Worm (Caenorhabditis elegans): ENCODE results near the gene T22C8.1.

The T22C8.1 gene

ce11 chrII:8637615-8638014, 25.0 kb downstream of the T22C8.1 start, which contains the start of gene vab-9:
vab-9 (minus strand) TSS chrII:8637715.
- TF ChIP-seq pha-4 (tag; optimal IDR thresholded peaks at IDR 0.05) (peak; percentile 46), nhr-25 (tag; optimal IDR thresholded peaks at IDR 0.05) (no peak), ceh-9 (tag; optimal IDR thresholded peaks at IDR 0.05) (no peak), jun-1 (tag; optimal IDR thresholded peaks at IDR 0.05) (no peak), unc-62 (GFP tag; optimal IDR thresholded peaks at IDR 0.05) (no peak)

ce11 chrII:8639553-8639952, 27.0 kb downstream of the T22C8.1 start:
- TF ChIP-seq tbx-2 (tag; optimal IDR thresholded peaks at IDR 0.05): no peak
- no peak for TF ChIP-seq snpc-4 (tag; optimal IDR thresholded peaks at IDR 0.05)
- no peak for TF ChIP-seq ztf-11 (tag; optimal IDR thresholded peaks at IDR 0.05)
- TF ChIP-seq nhr-76 (tag; optimal IDR thresholded peaks at IDR 0.05): no peak
- no peak for TF ChIP-seq elt-2 (tag; optimal IDR thresholded peaks at IDR 0.05)
- TF ChIP-seq fos-1 (tag; optimal IDR thresholded peaks at IDR 0.05): no peak
- no peak for TF ChIP-seq ama-1 (optimal IDR thresholded peaks at IDR 0.05)
- no peak for TF ChIP-seq nhr-43 (tag; optimal IDR thresholded peaks at IDR 0.05; ENCODE audit: poor library complexity, severe bottlenecking)
- TF ChIP-seq nhr-23 (tag; optimal IDR thresholded peaks at IDR 0.05): no peak
- no peak for TF ChIP-seq nhr-12 (tag; optimal IDR thresholded peaks at IDR 0.05)
- no peak for TF ChIP-seq unc-62 (GFP tag; optimal IDR thresholded peaks at IDR 0.05)
- TF ChIP-seq nhr-67 (tag; optimal IDR thresholded peaks at IDR 0.05): no peak

- TF ChIP-seq nfya-1 (tag; optimal IDR thresholded peaks at IDR 0.05; ENCODE audit: insufficient read depth) (peak; percentile 18), pha-4 (tag; optimal IDR thresholded peaks at IDR 0.05) (peak; percentile 45), pqm-1 (tag; optimal IDR thresholded peaks at IDR 0.05) (peak; percentile 22), elt-2 (tag; optimal IDR thresholded peaks at IDR 0.05) (peak; percentile 29), unc-62 (GFP tag; optimal IDR thresholded peaks at IDR 0.05) (no peak)
Observed at ce11 chrII:8640503-8640902, 27.9 kb downstream of the T22C8.1 start.

- TF ChIP-seq eor-1 (tag; optimal IDR thresholded peaks at IDR 0.05) (no peak), nhr-237 (tag; optimal IDR thresholded peaks at IDR 0.05) (no peak), ztf-4 (tag; optimal IDR thresholded peaks at IDR 0.05) (no peak), unc-39 (tag; optimal IDR thresholded peaks at IDR 0.05) (no peak), sea-2 (GFP tag; optimal IDR thresholded peaks at IDR 0.05) (no peak), jun-1 (tag; optimal IDR thresholded peaks at IDR 0.05) (no peak), nhr-28 (tag; optimal IDR thresholded peaks at IDR 0.05) (no peak), nhr-12 (tag; optimal IDR thresholded peaks at IDR 0.05) (no peak), nhr-25 (tag; optimal IDR thresholded peaks at IDR 0.05) (peak; percentile 37), mml-1 (tag; optimal IDR thresholded peaks at IDR 0.05) (no peak), fos-1 (tag; optimal IDR thresholded peaks at IDR 0.05) (no peak), ceh-82 (tag; optimal IDR thresholded peaks at IDR 0.05) (no peak), aly-2 (tag; optimal IDR thresholded peaks at IDR 0.05) (no peak), nhr-11 (tag; optimal IDR thresholded peaks at IDR 0.05) (no peak), lin-39 (tag; optimal IDR thresholded peaks at IDR 0.05) (no peak), fkh-2 (tag; optimal IDR thresholded peaks at IDR 0.05) (no peak), ceh-28 (tag; optimal IDR thresholded peaks at IDR 0.05) (no peak), nhr-23 (tag; optimal IDR thresholded peaks at IDR 0.05) (peak; percentile 25), pha-4 (tag; optimal IDR thresholded peaks at IDR 0.05) (no peak), tbx-2 (tag; optimal IDR thresholded peaks at IDR 0.05) (no peak), lin-15B (tag; optimal IDR thresholded peaks at IDR 0.05) (no peak), zag-1 (tag; optimal IDR thresholded peaks at IDR 0.05) (no peak), snpc-4 (tag; optimal IDR thresholded peaks at IDR 0.05) (no peak), elt-3 (tag; optimal IDR thresholded peaks at IDR 0.05) (no peak), elt-2 (tag; optimal IDR thresholded peaks at IDR 0.05) (peak; percentile 24), ceh-16 (tag; optimal IDR thresholded peaks at IDR 0.05) (no peak)
Observed at ce11 chrII:8641131-8641530, 28.6 kb downstream of the T22C8.1 start, which contains the start of gene D2085.7. D2085.7 (plus strand) TSS chrII:8641381.

DNA sequence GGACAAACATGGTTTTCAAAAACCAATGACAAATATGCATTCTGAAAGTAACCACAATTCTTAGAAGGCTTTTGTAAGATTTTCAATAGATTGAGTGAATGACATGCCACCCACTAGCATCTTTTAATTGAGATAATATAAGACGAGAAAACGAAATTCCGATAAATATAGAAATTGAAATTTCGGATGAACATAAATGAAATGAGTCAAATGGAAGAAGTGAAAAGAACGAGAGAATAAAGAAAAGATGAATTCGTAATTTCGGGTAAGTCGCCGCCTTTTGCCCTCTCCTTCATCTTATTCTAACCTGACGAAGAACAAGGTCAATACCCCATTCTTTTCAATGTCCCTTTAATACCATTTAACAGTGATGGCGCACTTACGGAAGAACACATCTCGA, 29.8 kb downstream of the T22C8.1 start:
- no peak for TF ChIP-seq nhr-25 (tag; optimal IDR thresholded peaks at IDR 0.05)
- TF ChIP-seq lin-39 (tag; optimal IDR thresholded peaks at IDR 0.05): no peak
- no peak for TF ChIP-seq snpc-4 (tag; optimal IDR thresholded peaks at IDR 0.05)
- TF ChIP-seq jun-1 (tag; optimal IDR thresholded peaks at IDR 0.05): no peak
- no peak for TF ChIP-seq elt-3 (tag; optimal IDR thresholded peaks at IDR 0.05)
- TF ChIP-seq fkh-10 (GFP tag; optimal IDR thresholded peaks at IDR 0.05): no peak
- no peak for TF ChIP-seq ama-1 (optimal IDR thresholded peaks at IDR 0.05)
- no peak for TF ChIP-seq R02D3.7 (tag; optimal IDR thresholded peaks at IDR 0.05)
- TF ChIP-seq ZK546.5 (tag; optimal IDR thresholded peaks at IDR 0.05): no peak
- no peak for TF ChIP-seq daf-12 (tag; optimal IDR thresholded peaks at IDR 0.05)
- no peak for TF ChIP-seq nhr-12 (tag; optimal IDR thresholded peaks at IDR 0.05)
- TF ChIP-seq nhr-76 (tag; optimal IDR thresholded peaks at IDR 0.05): no peak
- TF ChIP-seq nhr-77 (tag; optimal IDR thresholded peaks at IDR 0.05): no peak
- TF ChIP-seq sea-2 (GFP tag; optimal IDR thresholded peaks at IDR 0.05): no peak
- TF ChIP-seq nhr-11 (tag; optimal IDR thresholded peaks at IDR 0.05): no peak
- TF ChIP-seq mdl-1 (tag; optimal IDR thresholded peaks at IDR 0.05): no peak
- no peak for TF ChIP-seq ceh-82 (tag; optimal IDR thresholded peaks at IDR 0.05)
- no peak for TF ChIP-seq fos-1 (tag; optimal IDR thresholded peaks at IDR 0.05)

Data from whole organism, L3 larva.